Worm (Caenorhabditis elegans) whole organism, L4 larva: ENCODE data around the gene Y75B8A.7.

Experiments used
- D1046.2 ChIP-seq: fragments of 200-800 bp; sonication (Bioruptor generic); IDR thresholded peaks from 2 replicates; pipeline ENCODE4 v1.3.6; 2022; ENCODE audit warnings: missing genetic modification characterization, missing compliant biosample characterization
- F26F4.8 ChIP-seq: fragments of 200-800 bp; sonication (Bioruptor generic); conservative IDR thresholded peaks from 2 replicates; pipeline ENCODE4 v1.3.6; 2022; ENCODE audit warnings: missing genetic modification characterization, missing compliant biosample characterization
- F37D6.2 ChIP-seq: sonication (generic microtip); optimal IDR thresholded peaks from 2 replicates; lab custom pipeline; 2016; ENCODE audit warnings: mild to moderate bottlenecking, missing genetic modification characterization, missing compliant biosample characterization
- F49E8.2 ChIP-seq: sonication (generic microtip); optimal IDR thresholded peaks from 2 replicates; lab custom pipeline; 2016; ENCODE audit warnings: missing compliant biosample characterization, mild to moderate bottlenecking, missing genetic modification characterization, borderline replicate concordance
- T20F7.1 ChIP-seq: fragments of 200-800 bp; sonication (Bioruptor generic); optimal IDR thresholded peaks from 2 replicates; lab custom pipeline; 2018; ENCODE audit warnings: mild to moderate bottlenecking, missing genetic modification characterization, missing compliant biosample characterization
- ceh-20 ChIP-seq: fragments of 200-800 bp; sonication (Bioruptor generic); IDR thresholded peaks from 2 replicates; pipeline ENCODE4 v1.3.6; 2022; ENCODE audit warnings: missing genetic modification reagents, missing genetic modification characterization, missing compliant biosample characterization
- ceh-44 ChIP-seq: fragments of 200-800 bp; sonication (Bioruptor generic); IDR thresholded peaks from 2 replicates; pipeline ENCODE4 v1.3.6; 2022; ENCODE audit warnings: missing genetic modification reagents, missing genetic modification characterization, missing compliant biosample characterization
- ctbp-1 ChIP-seq: fragments of 200-800 bp; sonication (Bioruptor generic); IDR thresholded peaks from 2 replicates; pipeline ENCODE4 v1.3.6; 2022; ENCODE audit warnings: missing genetic modification reagents, missing genetic modification characterization, missing compliant biosample characterization
- daf-16 ChIP-seq, 3 experiments: sonication (generic microtip); optimal IDR thresholded peaks; 2 replicates each; lab custom pipeline; 2016 to 2017; ENCODE audit warnings: missing genetic modification characterization in 3 of 3, missing genetic modification reagents in 3 of 3, mild to moderate bottlenecking in 2 of 3, missing compliant biosample characterization in 2 of 3, missing biosample characterization in 1 of 3, moderate library complexity in 1 of 3
- daf-19 ChIP-seq: fragments of 200-800 bp; sonication (Bioruptor generic); conservative IDR thresholded peaks from 2 replicates; pipeline ENCODE4 v1.3.6; 2022; ENCODE audit warnings: missing genetic modification characterization, missing compliant biosample characterization
- daf-8 ChIP-seq: fragments of 200-800 bp; sonication (Bioruptor generic); IDR thresholded peaks from 2 replicates; pipeline ENCODE4 v1.3.6; 2022; ENCODE audit warnings: missing genetic modification characterization, missing compliant biosample characterization
- dmd-6 ChIP-seq: fragments of 200-800 bp; sonication (Bioruptor generic); IDR thresholded peaks from 2 replicates; pipeline ENCODE4 v1.3.6; 2022; ENCODE audit warnings: missing genetic modification reagents, missing genetic modification characterization, missing compliant biosample characterization
- dpl-1 ChIP-seq: fragments of 150-350 bp; optimal IDR thresholded peaks from 2 replicates; lab custom pipeline; 2014; ENCODE audit warnings: missing biosample characterization, missing genetic modification reagents, missing genetic modification characterization
- duxl-1 ChIP-seq: sonication (generic microtip); optimal IDR thresholded peaks from 2 replicates; lab custom pipeline; 2016; ENCODE audit warnings: mild to moderate bottlenecking, missing genetic modification characterization, moderate library complexity, missing compliant biosample characterization; ENCODE audit not compliant: poor library complexity
- dve-1 ChIP-seq: sonication (generic microtip); optimal IDR thresholded peaks from 2 replicates; lab custom pipeline; 2017; ENCODE audit warnings: antibody characterized with exemption, mild to moderate bottlenecking, missing genetic modification characterization, missing compliant biosample characterization; ENCODE audit not compliant: insufficient read depth
- fkh-10 ChIP-seq: fragments of 150-350 bp; optimal IDR thresholded peaks from 2 replicates; lab custom pipeline; 2014; ENCODE audit warnings: missing biosample characterization, missing genetic modification reagents, missing genetic modification characterization
- hif-1 ChIP-seq, 2 experiments: sonication (generic microtip); optimal IDR thresholded peaks; 2 replicates each; lab custom pipeline; 2016 to 2017; ENCODE audit warnings: missing compliant biosample characterization in 2 of 2, missing genetic modification characterization in 2 of 2, missing genetic modification reagents in 2 of 2, missing genotype in 2 of 2, mild to moderate bottlenecking in 1 of 2
- hlh-11 ChIP-seq: fragments of 200-800 bp; sonication (Bioruptor generic); optimal IDR thresholded peaks from 2 replicates; lab custom pipeline; 2018; ENCODE audit warnings: mild to moderate bottlenecking, missing genetic modification characterization, missing compliant biosample characterization
- hlh-30 ChIP-seq: sonication (generic microtip); optimal IDR thresholded peaks from 2 replicates; lab custom pipeline; 2017; ENCODE audit warnings: antibody characterized with exemption, mild to moderate bottlenecking, missing genetic modification characterization, missing compliant biosample characterization; ENCODE audit not compliant: insufficient read depth
- hmg-1.1 ChIP-seq: fragments of 200-800 bp; sonication (Bioruptor generic); IDR thresholded peaks from 2 replicates; pipeline ENCODE4 v1.3.6; 2022; ENCODE audit warnings: missing genetic modification reagents, missing genetic modification characterization, missing compliant biosample characterization
- jun-1 ChIP-seq: fragments of 150-350 bp; optimal IDR thresholded peaks from 2 replicates; lab custom pipeline; 2014; ENCODE audit warnings: missing biosample characterization, missing genetic modification reagents, missing genetic modification characterization
- lin-1 ChIP-seq: fragments of 200-800 bp; sonication (Bioruptor generic); IDR thresholded peaks from 2 replicates; pipeline ENCODE4 v1.3.6; 2022; ENCODE audit warnings: missing genetic modification reagents, missing genetic modification characterization, missing compliant biosample characterization
- lsy-2 ChIP-seq, 2 experiments: fragments of 150-350 bp in 1 of 2; sonication (generic microtip) in 1 of 2; optimal IDR thresholded peaks; 2 replicates each; lab custom pipeline; 2014 to 2017; ENCODE audit warnings: missing biosample characterization in 2 of 2, missing genetic modification characterization in 2 of 2
- mdt-29 ChIP-seq: fragments of 200-800 bp; sonication (Bioruptor generic); IDR thresholded peaks from 2 replicates; pipeline ENCODE4 v1.3.6; 2022; ENCODE audit warnings: missing genetic modification reagents, missing genetic modification characterization, missing compliant biosample characterization
- nhr-10 ChIP-seq: fragments of 150-350 bp; optimal IDR thresholded peaks from 2 replicates; lab custom pipeline; 2014; ENCODE audit warnings: missing biosample characterization, missing genetic modification characterization
- nhr-102 ChIP-seq: sonication (generic microtip); optimal IDR thresholded peaks from 2 replicates; lab custom pipeline; 2016; ENCODE audit warnings: mild to moderate bottlenecking, missing genetic modification characterization, moderate library complexity, missing compliant biosample characterization
- nhr-111 ChIP-seq: fragments of 200-800 bp; sonication (Bioruptor generic); optimal IDR thresholded peaks from 2 replicates; lab custom pipeline; 2018; ENCODE audit warnings: mild to moderate bottlenecking, missing genetic modification characterization, missing compliant biosample characterization
- nhr-28 ChIP-seq: fragments of 150-350 bp; optimal IDR thresholded peaks from 2 replicates; lab custom pipeline; 2014; ENCODE audit warnings: missing biosample characterization, missing genetic modification characterization
- nhr-41 ChIP-seq: fragments of 200-800 bp; sonication (Bioruptor generic); IDR thresholded peaks from 2 replicates; pipeline ENCODE4 v1.3.6; 2022; ENCODE audit warnings: missing genetic modification reagents, missing genetic modification characterization, missing compliant biosample characterization
- nhr-77 ChIP-seq: fragments of 150-350 bp; optimal IDR thresholded peaks from 2 replicates; lab custom pipeline; 2014; ENCODE audit warnings: missing biosample characterization, missing genetic modification characterization
- pha-4 ChIP-seq, 2 experiments: fragments of 150-350 bp in 1 of 2; fragments of 200-800 bp in 1 of 2; sonication (Bioruptor generic) in 1 of 2; IDR thresholded peaks in 1 of 2; optimal IDR thresholded peaks in 1 of 2; 2 replicates each; pipeline versions ENCODE4 v1.3.6 to Lab custom; 2014 to 2022; ENCODE audit warnings: missing genetic modification characterization in 2 of 2, missing genetic modification reagents in 2 of 2, missing biosample characterization in 1 of 2, missing compliant biosample characterization in 1 of 2
- php-3 ChIP-seq: fragments of 200-800 bp; sonication (Bioruptor generic); IDR thresholded peaks from 2 replicates; pipeline ENCODE4 v1.3.6; 2022; ENCODE audit warnings: missing genetic modification reagents, missing genetic modification characterization, missing compliant biosample characterization
- pqm-1 ChIP-seq: sonication (generic microtip); optimal IDR thresholded peaks from 2 replicates; lab custom pipeline; 2017; ENCODE audit warnings: missing biosample characterization, missing genetic modification characterization
- rbr-2 ChIP-seq: sonication (generic microtip); optimal IDR thresholded peaks from 2 replicates; lab custom pipeline; 2016; ENCODE audit warnings: missing genotype, missing genetic modification characterization, missing compliant biosample characterization
- set-16 ChIP-seq: fragments of 200-800 bp; sonication (Bioruptor generic); IDR thresholded peaks from 2 replicates; pipeline ENCODE4 v1.3.6; 2022; ENCODE audit warnings: missing genetic modification reagents, missing genetic modification characterization, missing compliant biosample characterization
- snpc-1.2 ChIP-seq: fragments of 200-800 bp; sonication (Bioruptor generic); IDR thresholded peaks from 2 replicates; pipeline ENCODE4 v1.3.6; 2022; ENCODE audit warnings: missing genetic modification reagents, missing genetic modification characterization, missing compliant biosample characterization
- spr-1 ChIP-seq: sonication (generic microtip); optimal IDR thresholded peaks from 2 replicates; lab custom pipeline; 2016; ENCODE audit warnings: mild to moderate bottlenecking, missing genetic modification characterization, missing compliant biosample characterization
- spr-3 ChIP-seq: fragments of 200-800 bp; sonication (Bioruptor generic); optimal IDR thresholded peaks from 2 replicates; lab custom pipeline; 2018; ENCODE audit warnings: mild to moderate bottlenecking, missing genetic modification characterization, missing compliant biosample characterization
- unc-130 ChIP-seq: sonication (generic microtip); optimal IDR thresholded peaks from 2 replicates; lab custom pipeline; 2016; ENCODE audit warnings: missing genetic modification reagents, missing genetic modification characterization, missing compliant biosample characterization
- unc-39 ChIP-seq: sonication (generic microtip); optimal IDR thresholded peaks from 2 replicates; lab custom pipeline; 2017; ENCODE audit warnings: missing biosample characterization, missing genetic modification characterization
- unc-62 ChIP-seq, 3 experiments: fragments of 150-350 bp in 1 of 3; sonication (generic microtip); optimal IDR thresholded peaks in 2 of 3; peaks in 1 of 3; 1 replicate in 1 of 3; 2 replicates in 2 of 3; lab custom pipeline; 2014 to 2017; ENCODE audit warnings: missing biosample characterization in 3 of 3, missing genetic modification characterization in 3 of 3, missing genetic modification reagents in 3 of 3, missing genotype in 1 of 3
- vab-7 ChIP-seq: fragments of 200-800 bp; sonication (Bioruptor generic); IDR thresholded peaks from 2 replicates; pipeline ENCODE4 v1.3.6; 2022; ENCODE audit warnings: missing genetic modification reagents, missing genetic modification characterization, missing compliant biosample characterization
- zfp-3 ChIP-seq: fragments of 200-800 bp; sonication (Bioruptor generic); conservative IDR thresholded peaks from 2 replicates; pipeline ENCODE4 v1.3.6; 2022; ENCODE audit warnings: missing genetic modification reagents, missing genetic modification characterization, missing compliant biosample characterization
- zip-11 ChIP-seq: fragments of 200-800 bp; sonication (Bioruptor generic); IDR thresholded peaks from 2 replicates; pipeline ENCODE4 v1.3.6; 2022; ENCODE audit warnings: missing genetic modification characterization, missing compliant biosample characterization
- ztf-11 ChIP-seq: fragments of 150-350 bp; optimal IDR thresholded peaks from 2 replicates; lab custom pipeline; 2014; ENCODE audit warnings: missing biosample characterization, missing genetic modification characterization

Gene Y75B8A.7

ce11 chrIII:12135580-12135979 lies 17.1 kb upstream of the Y75B8A.7 start:
- TF ChIP-seq D1046.2 (GFP tag; lab: Robert Waterston, UW) (no peak), F37D6.2 (tag; lab: Kevin White, UChicago) (no peak), dpl-1 (GFP tag; lab: Kevin White, UChicago) (no peak), F49E8.2 (no peak), zip-11 (GFP tag; lab: Robert Waterston, UW) (no peak), lin-1 (GFP tag; lab: Robert Waterston, UW) (no peak), duxl-1 (tag; lab: Kevin White, UChicago) (no peak), hlh-30 (tag; lab: Kevin White, UChicago) (peak; percentile 19), unc-130 (no peak), snpc-1.2 (GFP tag; lab: Robert Waterston, UW) (no peak), daf-16 (GFP tag; optimal IDR thresholded peaks at IDR 0.05; lab: Kevin White, UChicago) (no peak), daf-16 (tag; optimal IDR thresholded peaks at IDR 0.05; lab: Kevin White, UChicago) (peak; percentile 54), vab-7 (GFP tag; lab: Robert Waterston, UW) (no peak), ctbp-1 (GFP tag; lab: Robert Waterston, UW) (no peak), nhr-28 (peak; percentile 90), dve-1 (tag; lab: Kevin White, UChicago) (peak; percentile 25), nhr-41 (GFP tag; lab: Robert Waterston, UW) (no peak), dmd-6 (GFP tag; lab: Robert Waterston, UW) (peak; percentile 31; the same call in 1 of the 2 replicates), unc-39 (no peak), spr-3 (no peak), hif-1 (tag; optimal IDR thresholded peaks at IDR 0.05; lab: Kevin White, UChicago) (no peak), pqm-1 (tag; lab: Kevin White, UChicago) (peak; percentile 74), ztf-11 (tag; lab: Kevin White, UChicago) (no peak), F26F4.8 (no peak), nhr-77 (peak; percentile 22), daf-19 (GFP tag; lab: Robert Waterston, UW) (no peak), T20F7.1 (GFP tag; lab: Kevin White, UChicago) (no peak)

ce11 chrIII:12137095-12137494 lies 15.6 kb upstream of the Y75B8A.7 start:
- TF ChIP-seq nhr-102 (tag; lab: Kevin White, UChicago), result no peak
- TF ChIP-seq unc-62 (GFP tag; optimal IDR thresholded peaks at IDR 0.05 in 1 of 2; lab: Kevin White, UChicago), result peak in 1 of 2 experiments; percentile 54
- TF ChIP-seq unc-62 (tag; optimal IDR thresholded peaks at IDR 0.05; lab: Kevin White, UChicago), result no peak

DNA sequence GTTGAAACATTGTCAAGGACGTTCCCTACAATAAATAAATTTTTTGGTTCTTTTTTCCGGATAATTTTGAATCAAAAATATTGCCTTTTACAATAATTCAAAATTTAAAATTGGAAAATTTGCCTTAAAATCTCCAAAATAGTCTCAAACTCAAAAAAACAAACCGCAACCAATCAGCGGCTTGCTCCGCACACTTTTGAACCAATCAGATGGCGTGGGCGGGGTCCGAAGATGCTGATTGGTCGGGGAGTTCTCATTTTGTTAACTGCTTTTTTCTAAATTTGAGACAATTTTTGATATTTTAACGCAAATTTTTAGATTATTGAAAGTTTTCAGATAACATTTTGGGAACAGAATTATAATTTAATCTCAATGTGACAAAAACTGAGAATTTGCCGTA lies 15.2 kb upstream of the Y75B8A.7 start:
- no peak for TF ChIP-seq pqm-1 (tag; lab: Kevin White, UChicago)
- TF ChIP-seq nhr-111 (GFP tag; lab: Kevin White, UChicago), result no peak
- TF ChIP-seq spr-3, result no peak
- no peak for TF ChIP-seq zfp-3 (GFP tag; lab: Robert Waterston, UW)

- no peak for TF ChIP-seq ceh-20 (GFP tag; lab: Robert Waterston, UW)
- no peak for TF ChIP-seq mdt-29 (GFP tag; lab: Robert Waterston, UW)
- no peak for TF ChIP-seq lsy-2 (tag; optimal IDR thresholded peaks at IDR 0.05; lab: Kevin White, UChicago)
- TF ChIP-seq fkh-10 (GFP tag; lab: Kevin White, UChicago), result no peak
- TF ChIP-seq nhr-10 (tag; lab: Kevin White, UChicago), result no peak
- TF ChIP-seq pha-4 (GFP tag; IDR thresholded peaks at IDR 0.05; lab: Robert Waterston, UW), result no peak
- no peak for TF ChIP-seq pha-4 (tag; optimal IDR thresholded peaks at IDR 0.05; lab: Kevin White, UChicago)
- TF ChIP-seq ceh-44 (GFP tag; lab: Robert Waterston, UW), result no peak
- TF ChIP-seq jun-1 (tag; lab: Kevin White, UChicago), result no peak
- peak; percentile 53 for TF ChIP-seq hlh-11 (tag; lab: Kevin White, UChicago)
- TF ChIP-seq spr-1 (tag; lab: Kevin White, UChicago), result no peak
- no peak for TF ChIP-seq daf-8
- TF ChIP-seq nhr-41 (GFP tag; lab: Robert Waterston, UW), result no peak
- TF ChIP-seq rbr-2, result no peak
- no peak for TF ChIP-seq snpc-1.2 (GFP tag; lab: Robert Waterston, UW)
- TF ChIP-seq zip-11 (GFP tag; lab: Robert Waterston, UW), result no peak
- TF ChIP-seq nhr-111 (GFP tag; lab: Kevin White, UChicago), result no peak
- no peak for TF ChIP-seq php-3 (GFP tag; lab: Robert Waterston, UW)
- no peak for TF ChIP-seq set-16 (GFP tag; lab: Robert Waterston, UW)
- TF ChIP-seq hmg-1.1 (GFP tag; lab: Robert Waterston, UW), result no peak
- TF ChIP-seq D1046.2 (GFP tag; lab: Robert Waterston, UW), result no peak
Measured at ce11 chrIII:12138235-12138634, 14.5 kb upstream of the Y75B8A.7 start.
